Worm (Caenorhabditis elegans) whole organism, late embryonic: ENCODE results near the gene Y48G9A.11.

Source experiments
- C08G9.2 ChIP-seq: sonication (generic microtip); optimal IDR thresholded peaks from 2 replicates; lab custom pipeline; 2016; ENCODE audit warnings: mild to moderate bottlenecking, missing genetic modification characterization, moderate library complexity, missing compliant biosample characterization
- F13H6.1 ChIP-seq: sonication (generic microtip); optimal IDR thresholded peaks from 2 replicates; lab custom pipeline; 2016; ENCODE audit warnings: missing genetic modification characterization, missing compliant biosample characterization
- K09A11.1 ChIP-seq: sonication (generic microtip); optimal IDR thresholded peaks from 2 replicates; lab custom pipeline; 2017; ENCODE audit warnings: antibody characterized with exemption, mild to moderate bottlenecking, missing genetic modification characterization, missing compliant biosample characterization; ENCODE audit not compliant: insufficient read depth
- ahr-1 ChIP-seq: sonication (generic microtip); optimal IDR thresholded peaks from 2 replicates; lab custom pipeline; 2016; ENCODE audit warnings: missing genetic modification characterization, missing compliant biosample characterization
- ama-1 ChIP-seq: fragments of 150-350 bp; optimal IDR thresholded peaks from 2 replicates; lab custom pipeline; 2014
- ceh-14 ChIP-seq: sonication (generic microtip); optimal IDR thresholded peaks from 2 replicates; lab custom pipeline; 2016; ENCODE audit warnings: missing genotype, missing genetic modification characterization, missing compliant biosample characterization
- ceh-18 ChIP-seq: sonication (generic microtip); optimal IDR thresholded peaks from 2 replicates; lab custom pipeline; 2016; ENCODE audit warnings: missing genetic modification characterization, missing compliant biosample characterization
- ceh-19 ChIP-seq: fragments of 200-800 bp; sonication (Bioruptor generic); optimal IDR thresholded peaks from 2 replicates; lab custom pipeline; 2018; ENCODE audit warnings: mild to moderate bottlenecking, missing genetic modification characterization, missing compliant biosample characterization
- ceh-2 ChIP-seq: sonication (generic microtip); optimal IDR thresholded peaks from 2 replicates; lab custom pipeline; 2016; ENCODE audit warnings: missing genotype, missing genetic modification characterization, missing compliant biosample characterization
- ceh-22 ChIP-seq: sonication (generic microtip); optimal IDR thresholded peaks from 2 replicates; lab custom pipeline; 2017; ENCODE audit warnings: missing biosample characterization, missing genetic modification characterization
- ceh-24 ChIP-seq: sonication (generic microtip); optimal IDR thresholded peaks from 2 replicates; lab custom pipeline; 2016; ENCODE audit warnings: mild to moderate bottlenecking, missing genetic modification characterization, missing compliant biosample characterization
- ceh-30 ChIP-seq: fragments of 150-350 bp; optimal IDR thresholded peaks from 2 replicates; lab custom pipeline; 2014; ENCODE audit warnings: missing biosample characterization, missing genetic modification characterization
- ceh-31 ChIP-seq: sonication (generic microtip); optimal IDR thresholded peaks from 2 replicates; lab custom pipeline; 2016; ENCODE audit warnings: missing genetic modification characterization, missing compliant biosample characterization
- ceh-34 ChIP-seq: sonication (generic microtip); optimal IDR thresholded peaks from 2 replicates; lab custom pipeline; 2016; ENCODE audit warnings: mild to moderate bottlenecking, missing genetic modification characterization, missing compliant biosample characterization
- ceh-48 ChIP-seq: sonication (generic microtip); optimal IDR thresholded peaks from 2 replicates; lab custom pipeline; 2016; ENCODE audit warnings: missing genetic modification characterization, inconsistent platforms, missing compliant biosample characterization
- che-1 ChIP-seq: sonication (generic microtip); optimal IDR thresholded peaks from 2 replicates; lab custom pipeline; 2016; ENCODE audit warnings: mild to moderate bottlenecking, missing genetic modification characterization, missing compliant biosample characterization
- elt-2 ChIP-seq: sonication (generic microtip); optimal IDR thresholded peaks from 2 replicates; lab custom pipeline; 2016; ENCODE audit warnings: missing genetic modification reagents, missing genetic modification characterization, missing compliant biosample characterization
- elt-4 ChIP-seq: sonication (generic microtip); optimal IDR thresholded peaks from 2 replicates; lab custom pipeline; 2016; ENCODE audit warnings: missing genetic modification characterization, missing compliant biosample characterization
- fkh-10 ChIP-seq: fragments of 150-350 bp; optimal IDR thresholded peaks from 2 replicates; lab custom pipeline; 2014; ENCODE audit warnings: missing biosample characterization, missing genetic modification reagents, missing genetic modification characterization
- fkh-6 ChIP-seq: sonication (generic microtip); optimal IDR thresholded peaks from 2 replicates; lab custom pipeline; 2016; ENCODE audit warnings: missing genetic modification characterization, missing compliant biosample characterization
- gmeb-2 ChIP-seq: sonication (generic microtip); optimal IDR thresholded peaks from 2 replicates; lab custom pipeline; 2016; ENCODE audit warnings: missing genetic modification characterization, inconsistent platforms, missing compliant biosample characterization
- hlh-15 ChIP-seq: sonication (generic microtip); optimal IDR thresholded peaks from 2 replicates; lab custom pipeline; 2016; ENCODE audit warnings: missing genetic modification characterization, missing compliant biosample characterization
- hlh-30 ChIP-seq: sonication (generic microtip); optimal IDR thresholded peaks from 2 replicates; lab custom pipeline; 2017; ENCODE audit warnings: antibody characterized with exemption, missing genetic modification characterization, missing compliant biosample characterization; ENCODE audit not compliant: insufficient read depth
- hlh-8 ChIP-seq: sonication (generic microtip); optimal IDR thresholded peaks from 2 replicates; lab custom pipeline; 2016; ENCODE audit warnings: missing genotype, missing genetic modification characterization, missing compliant biosample characterization
- lim-6 ChIP-seq: sonication (generic microtip); optimal IDR thresholded peaks from 2 replicates; lab custom pipeline; 2016; ENCODE audit warnings: missing genetic modification characterization, missing compliant biosample characterization
- lin-11 ChIP-seq: fragments of 200-800 bp; sonication (Bioruptor generic); optimal IDR thresholded peaks from 2 replicates; lab custom pipeline; 2018; ENCODE audit warnings: mild to moderate bottlenecking, missing genetic modification characterization, missing compliant biosample characterization
- madf-2 ChIP-seq: sonication (generic microtip); optimal IDR thresholded peaks from 2 replicates; lab custom pipeline; 2017; ENCODE audit warnings: missing genetic modification characterization, missing compliant biosample characterization
- nfya-1 ChIP-seq: sonication (generic microtip); optimal IDR thresholded peaks from 2 replicates; lab custom pipeline; 2017; ENCODE audit warnings: missing genetic modification characterization, mild to moderate bottlenecking, missing compliant biosample characterization, antibody characterized with exemption, moderate library complexity
- nhr-11 ChIP-seq: fragments of 150-350 bp; optimal IDR thresholded peaks from 2 replicates; lab custom pipeline; 2014; ENCODE audit warnings: missing biosample characterization, missing genetic modification characterization
- nhr-232 ChIP-seq: sonication (generic microtip); optimal IDR thresholded peaks from 2 replicates; lab custom pipeline; 2016; ENCODE audit warnings: missing genetic modification characterization, missing compliant biosample characterization
- pag-3 ChIP-seq: sonication (generic microtip); optimal IDR thresholded peaks from 2 replicates; lab custom pipeline; 2016; ENCODE audit warnings: missing compliant biosample characterization, missing genetic modification characterization, borderline replicate concordance
- pat-9 ChIP-seq: fragments of 200-800 bp; sonication (Bioruptor generic); optimal IDR thresholded peaks from 2 replicates; lab custom pipeline; 2018; ENCODE audit warnings: mild to moderate bottlenecking, missing genetic modification characterization, moderate library complexity, missing compliant biosample characterization
- pax-1 ChIP-seq: fragments of 150-350 bp; optimal IDR thresholded peaks from 2 replicates; lab custom pipeline; 2014; ENCODE audit warnings: missing biosample characterization, missing genetic modification characterization
- pha-2 ChIP-seq: sonication (generic microtip); optimal IDR thresholded peaks from 2 replicates; lab custom pipeline; 2017; ENCODE audit warnings: mild to moderate bottlenecking, missing genetic modification characterization, missing compliant biosample characterization
- pha-4 ChIP-seq: fragments of 150-350 bp; optimal IDR thresholded peaks from 2 replicates; lab custom pipeline; 2018; ENCODE audit warnings: missing biosample characterization, missing genetic modification reagents, missing genetic modification characterization
- ref-2 ChIP-seq: sonication (generic microtip); optimal IDR thresholded peaks from 2 replicates; lab custom pipeline; 2016; ENCODE audit warnings: missing genetic modification characterization, missing compliant biosample characterization
- rnt-1 ChIP-seq: sonication (generic microtip); optimal IDR thresholded peaks from 2 replicates; lab custom pipeline; 2016; ENCODE audit warnings: missing genetic modification characterization, missing compliant biosample characterization
- sdc-2 ChIP-seq: sonication (generic microtip); optimal IDR thresholded peaks from 2 replicates; lab custom pipeline; 2016; ENCODE audit warnings: missing genotype, missing genetic modification characterization, missing compliant biosample characterization
- sox-2 ChIP-seq: fragments of 200-800 bp; sonication (Bioruptor generic); IDR thresholded peaks from 2 replicates; pipeline ENCODE4 v1.3.6; 2022; ENCODE audit warnings: missing genetic modification reagents, missing genetic modification characterization, missing compliant biosample characterization
- sox-4 ChIP-seq: sonication (generic microtip); optimal IDR thresholded peaks from 2 replicates; lab custom pipeline; 2017; ENCODE audit warnings: mild to moderate bottlenecking, missing genetic modification characterization, inconsistent platforms, missing compliant biosample characterization
- syd-9 ChIP-seq: sonication (generic microtip); optimal IDR thresholded peaks from 2 replicates; lab custom pipeline; 2016; ENCODE audit warnings: mild to moderate bottlenecking, missing genetic modification characterization, moderate library complexity, missing compliant biosample characterization
- tbx-2 ChIP-seq: sonication (generic microtip); optimal IDR thresholded peaks from 2 replicates; lab custom pipeline; 2016; ENCODE audit warnings: missing genetic modification characterization, missing compliant biosample characterization
- tbx-7 ChIP-seq: sonication (generic microtip); optimal IDR thresholded peaks from 2 replicates; lab custom pipeline; 2016; ENCODE audit warnings: missing genotype, missing genetic modification characterization, missing compliant biosample characterization
- ttx-3 ChIP-seq: sonication (generic microtip); optimal IDR thresholded peaks from 2 replicates; lab custom pipeline; 2016; ENCODE audit warnings: missing genetic modification reagents, missing genetic modification characterization, missing compliant biosample characterization
- unc-3 ChIP-seq, 2 experiments: fragments of 200-800 bp in 1 of 2; sonication (Bioruptor generic) in 1 of 2; sonication (generic microtip) in 1 of 2; conservative IDR thresholded peaks in 1 of 2; optimal IDR thresholded peaks in 1 of 2; 2 replicates each; pipeline versions ENCODE4 v1.3.6 to Lab custom; 2016 to 2022; ENCODE audit warnings: missing compliant biosample characterization in 2 of 2, missing genetic modification characterization in 2 of 2, missing genetic modification reagents in 1 of 2
- unc-86 ChIP-seq: sonication (generic microtip); optimal IDR thresholded peaks from 2 replicates; lab custom pipeline; 2016; ENCODE audit warnings: missing genetic modification characterization, missing compliant biosample characterization
- zip-5 ChIP-seq: sonication (generic microtip); optimal IDR thresholded peaks from 2 replicates; lab custom pipeline; 2016; ENCODE audit warnings: missing genetic modification characterization, missing compliant biosample characterization
- ztf-16 ChIP-seq: sonication (generic microtip); optimal IDR thresholded peaks from 2 replicates; lab custom pipeline; 2017; ENCODE audit warnings: missing genetic modification characterization, missing compliant biosample characterization

Gene Y48G9A.11

ce11 chrIII:2101895-2102345, 14.8 kb downstream of the Y48G9A.11 start, which contains the start of gene ppk-2:
Gene ppk-2 (plus strand): TSS chrIII:2102295.
- TF ChIP-seq tbx-2 (tag; lab: Kevin White, UChicago) (no peak), fkh-6 (tag; lab: Kevin White, UChicago) (no peak), tbx-7 (tag; lab: Kevin White, UChicago) (no peak), ceh-14 (tag; lab: Kevin White, UChicago) (no peak), ceh-31 (no peak), F13H6.1 (tag; lab: Kevin White, UChicago) (no peak), sox-4 (tag; lab: Kevin White, UChicago) (no peak), ama-1 (no peak), pat-9 (tag; lab: Kevin White, UChicago) (no peak), hlh-30 (tag; lab: Kevin White, UChicago) (no peak), ahr-1 (tag; lab: Kevin White, UChicago) (no peak), ceh-48 (tag; lab: Kevin White, UChicago) (no peak), che-1 (tag; lab: Kevin White, UChicago) (no peak), ceh-19 (no peak)

ce11 chrIII:2101310-2101709, 15.4 kb downstream of the Y48G9A.11 start:
- TF ChIP-seq ceh-30 (tag; lab: Kevin White, UChicago) = no peak
- no peak for TF ChIP-seq pat-9 (tag; lab: Kevin White, UChicago)
- no peak for TF ChIP-seq unc-3 (GFP tag; conservative IDR thresholded peaks at IDR 0.05; lab: Robert Waterston, UW)
- no peak for TF ChIP-seq unc-3 (tag; optimal IDR thresholded peaks at IDR 0.05; lab: Kevin White, UChicago)
- TF ChIP-seq hlh-8 (tag; lab: Kevin White, UChicago) = no peak
- no peak for TF ChIP-seq ceh-22
- TF ChIP-seq ceh-14 (tag; lab: Kevin White, UChicago) = no peak
- TF ChIP-seq ceh-18 (tag; lab: Kevin White, UChicago) = no peak
- TF ChIP-seq hlh-30 (tag; lab: Kevin White, UChicago) = no peak
- no peak for TF ChIP-seq ref-2 (tag; lab: Kevin White, UChicago)
- TF ChIP-seq sox-2 (GFP tag; lab: Robert Waterston, UW) = no peak
- no peak for TF ChIP-seq lim-6 (tag; lab: Kevin White, UChicago)
- TF ChIP-seq madf-2 (tag; lab: Kevin White, UChicago) = no peak
- no peak for TF ChIP-seq sdc-2
- TF ChIP-seq ztf-16 = no peak
- TF ChIP-seq pha-4 (tag; lab: Kevin White, UChicago) = no peak
- TF ChIP-seq syd-9 (tag; lab: Kevin White, UChicago) = no peak
- no peak for TF ChIP-seq ttx-3 (tag; lab: Kevin White, UChicago)
- no peak for TF ChIP-seq pha-2 (tag; lab: Kevin White, UChicago)
- no peak for TF ChIP-seq K09A11.1 (tag; lab: Kevin White, UChicago)

ce11 chrIII:2100842-2101241, 15.9 kb downstream of the Y48G9A.11 start:
- TF ChIP-seq gmeb-2 (tag; lab: Kevin White, UChicago) (no peak), pha-2 (tag; lab: Kevin White, UChicago) (no peak), ref-2 (tag; lab: Kevin White, UChicago) (peak; percentile 92), ceh-31 (peak; percentile 69), ceh-24 (tag; lab: Kevin White, UChicago) (no peak), ceh-34 (peak; percentile 71), sox-2 (GFP tag; lab: Robert Waterston, UW) (no peak), ceh-48 (tag; lab: Kevin White, UChicago) (peak; percentile 95), elt-2 (peak; percentile 19), nfya-1 (tag; lab: Kevin White, UChicago) (peak; percentile 97), elt-4 (tag; lab: Kevin White, UChicago) (no peak), fkh-10 (GFP tag; lab: Kevin White, UChicago) (no peak), ceh-2 (no peak), tbx-2 (tag; lab: Kevin White, UChicago) (peak; percentile 62), lim-6 (tag; lab: Kevin White, UChicago) (no peak), ahr-1 (tag; lab: Kevin White, UChicago) (no peak), ceh-19 (peak; percentile 50), sox-4 (tag; lab: Kevin White, UChicago) (no peak), unc-86 (peak; percentile 35), zip-5 (tag; lab: Kevin White, UChicago) (no peak), pag-3 (tag; lab: Kevin White, UChicago) (no peak), nhr-232 (tag; lab: Kevin White, UChicago) (no peak), che-1 (tag; lab: Kevin White, UChicago) (no peak), ceh-18 (tag; lab: Kevin White, UChicago) (peak; percentile 76), lin-11 (tag; lab: Kevin White, UChicago) (no peak), nhr-11 (tag; lab: Kevin White, UChicago) (no peak), C08G9.2 (tag; lab: Kevin White, UChicago) (no peak), hlh-15 (tag; lab: Kevin White, UChicago) (no peak), pax-1 (tag; lab: Kevin White, UChicago) (no peak), rnt-1 (tag; lab: Kevin White, UChicago) (peak; percentile 15)
